Fruit fly (Drosophila melanogaster) whole organism, adult: ENCODE data around the gene nonC.

ENCODE experiments used
- CG33017 ChIP-seq: fragments of 200-800 bp; sonication (Bioruptor generic); optimal IDR thresholded peaks from 2 replicates; lab custom pipeline; 2018; ENCODE audit warnings: missing biosample characterization, mild to moderate bottlenecking, missing genetic modification characterization, moderate library complexity
- CG7101 ChIP-seq: fragments of 200-800 bp; sonication (Bioruptor generic); optimal IDR thresholded peaks from 2 replicates; lab custom pipeline; 2018; ENCODE audit warnings: missing biosample characterization, mild to moderate bottlenecking, missing genetic modification characterization, moderate library complexity
- Clk ChIP-seq: fragments of 200-800 bp; sonication (Bioruptor generic); optimal IDR thresholded peaks from 2 replicates; lab custom pipeline; 2017; ENCODE audit warnings: missing biosample characterization, missing genetic modification characterization
- cic ChIP-seq: fragments of 200-800 bp; sonication (Bioruptor generic); optimal IDR thresholded peaks from 2 replicates; lab custom pipeline; 2017; ENCODE audit warnings: missing biosample characterization, mild to moderate bottlenecking, missing genetic modification characterization, moderate library complexity
- pad ChIP-seq: fragments of 200-800 bp; sonication (Bioruptor generic); optimal IDR thresholded peaks from 3 replicates; lab custom pipeline; 2017; ENCODE audit warnings: missing biosample characterization, missing genetic modification characterization, mild to moderate bottlenecking, moderate library complexity, missing genetic modification reagents
- tj ChIP-seq: fragments of 200-800 bp; sonication (Bioruptor generic); optimal IDR thresholded peaks from 3 replicates; lab custom pipeline; 2017; ENCODE audit warnings: missing biosample characterization, mild to moderate bottlenecking, missing genetic modification characterization, moderate library complexity

dm6 chrX:6865039-6865438, 40.7 kb downstream of the nonC start:
- TF ChIP-seq CG33017 (tag; lab: Kevin White, UChicago) = no peak
- no peak for TF ChIP-seq tj (GFP tag; lab: Kevin White, UChicago)
- TF ChIP-seq CG7101 (tag; lab: Kevin White, UChicago) = no peak
- TF ChIP-seq pad (GFP tag; lab: Kevin White, UChicago) = peak; percentile 14
- TF ChIP-seq Clk (GFP tag; lab: Kevin White, UChicago) = no peak
- TF ChIP-seq cic = no peak
